Fruit fly (Drosophila melanogaster): ENCODE results near the gene Fhos.
A peak's percentile ranks its signal among the peaks of the same experiment; 100 is the strongest.

The Fhos gene

DNA sequence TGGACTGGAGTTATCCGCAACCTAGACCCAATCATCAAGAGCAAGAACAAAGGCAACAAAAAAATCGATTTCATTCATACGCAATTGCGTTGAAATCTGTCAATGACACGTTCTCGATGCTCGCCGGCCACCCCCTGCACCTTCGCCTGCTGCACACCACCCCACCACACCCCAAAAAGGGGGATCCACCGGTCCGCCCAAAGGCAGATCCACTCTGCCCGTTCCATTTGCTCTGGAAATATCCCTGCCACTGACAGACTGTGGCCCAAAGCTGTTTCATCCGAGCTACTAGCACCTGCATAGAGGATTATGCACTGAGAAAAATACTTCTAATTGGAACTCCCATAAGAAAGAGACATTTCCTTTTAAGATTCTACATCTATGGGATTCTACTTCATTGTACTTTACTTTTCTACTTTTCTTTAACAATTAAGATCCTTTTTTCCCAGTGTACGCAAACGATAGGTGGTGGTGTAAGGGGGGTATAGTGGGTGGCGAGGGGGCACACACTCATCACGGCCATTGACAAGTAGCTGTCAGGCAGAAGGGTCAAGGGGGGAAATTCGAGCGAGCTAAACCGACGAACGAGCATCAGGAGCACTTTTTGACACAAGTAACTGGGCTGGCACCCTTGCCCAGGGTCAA is 70.4 kb downstream of the Fhos start:
- TF ChIP-seq CG1529 (GFP tag; optimal IDR thresholded peaks at IDR 0.05) (peak; percentile 33), HLH54F (GFP tag; optimal IDR thresholded peaks at IDR 0.05) (no peak), CG7271 (tag; optimal IDR thresholded peaks at IDR 0.05) (no peak), Dip2 (GFP tag; IDR thresholded peaks at IDR 0.05) (no peak), GATAe (GFP tag; conservative IDR thresholded peaks at IDR 0.05) (no peak), Dll (GFP tag; IDR thresholded peaks at IDR 0.05; ENCODE audit: partially characterized antibody) (no peak), Dfd (GFP tag; optimal IDR thresholded peaks at IDR 0.05) (no peak), Mad (GFP tag; optimal IDR thresholded peaks at IDR 0.05) (peak; percentile 26), CG3407 (GFP tag; optimal IDR thresholded peaks at IDR 0.05) (peak; percentile 3), Taf1 (GFP tag; IDR thresholded peaks at IDR 0.05) (no peak), BEAF-32 (GFP tag; optimal IDR thresholded peaks at IDR 0.05) (no peak), CG11456 (GFP tag; IDR thresholded peaks at IDR 0.05) (no peak), tna (GFP tag; IDR thresholded peaks at IDR 0.05; ENCODE audit: partially characterized antibody) (no peak), MBD-R2 (GFP tag; IDR thresholded peaks at IDR 0.05) (no peak), CG10267 (tag; optimal IDR thresholded peaks at IDR 0.05) (no peak), dmrt99B (tag; optimal IDR thresholded peaks at IDR 0.05) (peak; percentile 75), trh (GFP tag; optimal IDR thresholded peaks at IDR 0.05) (no peak), corto (GFP tag; optimal IDR thresholded peaks at IDR 0.05) (no peak), tup (GFP tag; optimal IDR thresholded peaks at IDR 0.05) (no peak), CG9797 (GFP tag; optimal IDR thresholded peaks at IDR 0.05) (no peak), Doc2 (GFP tag; IDR thresholded peaks at IDR 0.05) (no peak), Oaz (GFP tag; IDR thresholded peaks at IDR 0.05) (0 out of 2 replicates have a peak, but pooled peaks have one; percentile 27), hth (optimal IDR thresholded peaks at IDR 0.05) (no peak), dan (GFP tag; IDR thresholded peaks at IDR 0.05) (no peak), CG10979 (tag; optimal IDR thresholded peaks at IDR 0.05) (peak; percentile 79), phol (tag; optimal IDR thresholded peaks at IDR 0.05) (peak; percentile 56), CG10565 (GFP tag; optimal IDR thresholded peaks at IDR 0.05) (no peak), Awh (GFP tag; IDR thresholded peaks at IDR 0.05) (no peak), CG16815 (GFP tag; optimal IDR thresholded peaks at IDR 0.05) (no peak), CG18599 (GFP tag; optimal IDR thresholded peaks at IDR 0.05) (peak; percentile 55), CG3847 (GFP tag; IDR thresholded peaks at IDR 0.05) (peak; percentile 35; the same call in 1 of the 2 replicates), gsb-n (tag; optimal IDR thresholded peaks at IDR 0.05) (no peak), CG18011 (GFP tag; optimal IDR thresholded peaks at IDR 0.05) (no peak), gsb (GFP tag; IDR thresholded peaks at IDR 0.05) (no peak), yki (optimal IDR thresholded peaks at IDR 0.05) (no peak), CG30403 (GFP tag; optimal IDR thresholded peaks at IDR 0.05) (peak; percentile 31), CG1024 (GFP tag; IDR thresholded peaks at IDR 0.05) (0 out of 2 replicates have a peak, but pooled peaks have one; percentile 18), ind (GFP tag; optimal IDR thresholded peaks at IDR 0.05) (peak; percentile 33), CG1832 (GFP tag; optimal IDR thresholded peaks at IDR 0.05) (no peak), CTCF (GFP tag; optimal IDR thresholded peaks at IDR 0.05) (no peak), sna (GFP tag; IDR thresholded peaks at IDR 0.05; ENCODE audit: partially characterized antibody) (no peak), Med (GFP tag) (no peak), CG12155 (GFP tag; optimal IDR thresholded peaks at IDR 0.05) (peak; percentile 1), CG11696 (GFP tag; IDR thresholded peaks at IDR 0.05) (no peak), Sox102F (GFP tag; optimal IDR thresholded peaks at IDR 0.05) (peak; percentile 56), CG4360 (GFP tag; IDR thresholded peaks at IDR 0.05) (no peak), CG15073 (GFP tag; optimal IDR thresholded peaks at IDR 0.05) (no peak), CG11504 (tag; optimal IDR thresholded peaks at IDR 0.05) (peak; percentile 68), Jarid2 (GFP tag; optimal IDR thresholded peaks at IDR 0.05) (no peak), inv (GFP tag; IDR thresholded peaks at IDR 0.05; ENCODE audit: partially characterized antibody) (no peak), lmd (GFP tag; IDR thresholded peaks at IDR 0.05) (peak; percentile 26; the same call in 1 of the 2 replicates)

Data from whole organism, embryonic.